Fruit fly (Drosophila melanogaster): Measurements from ENCODE around the gene CG18661.

Gene CG18661

dm6 chr2L:8962254-8962653, 35.2 kb upstream of the CG18661 start, which contains the start of the genes CG9525 and CG32985:
Gene CG9525, minus strand, starts transcription at chr2L:8962354.
Gene CG32985, plus strand, starts transcription at chr2L:8962533.
- TF ChIP-seq CG8478 (optimal IDR thresholded peaks at IDR 0.05) (no peak), EcR (GFP tag; optimal IDR thresholded peaks at IDR 0.05) (no peak), pan (optimal IDR thresholded peaks at IDR 0.05) (no peak), Dll (optimal IDR thresholded peaks at IDR 0.05) (no peak), usp (GFP tag; optimal IDR thresholded peaks at IDR 0.05) (no peak), psq (optimal IDR thresholded peaks at IDR 0.05) (no peak)

- TF ChIP-seq psq (optimal IDR thresholded peaks at IDR 0.05), result no peak
- no peak for TF ChIP-seq pan (optimal IDR thresholded peaks at IDR 0.05)
- no peak for TF ChIP-seq EcR (GFP tag; optimal IDR thresholded peaks at IDR 0.05)
- TF ChIP-seq usp (GFP tag; optimal IDR thresholded peaks at IDR 0.05), result no peak
- no peak for TF ChIP-seq CG8478 (optimal IDR thresholded peaks at IDR 0.05)
Measured at dm6 chr2L:8964657-8965056, 32.7 kb upstream of the CG18661 start, which contains the start of gene CG32984. Gene CG32984, plus strand, starts transcription at chr2L:8964957.

dm6 chr2L:8967235-8967634, 30.2 kb upstream of the CG18661 start, which contains the start of gene CG18088:
Gene CG18088, plus strand, starts transcription at chr2L:8967535.
- TF ChIP-seq psq (optimal IDR thresholded peaks at IDR 0.05) (no peak), pan (optimal IDR thresholded peaks at IDR 0.05) (no peak), usp (GFP tag; optimal IDR thresholded peaks at IDR 0.05) (no peak), EcR (GFP tag; optimal IDR thresholded peaks at IDR 0.05) (no peak), CG8478 (optimal IDR thresholded peaks at IDR 0.05) (no peak), Dll (optimal IDR thresholded peaks at IDR 0.05) (no peak)

- TF ChIP-seq usp (GFP tag; optimal IDR thresholded peaks at IDR 0.05), result no peak
- no peak for TF ChIP-seq CG8478 (optimal IDR thresholded peaks at IDR 0.05)
Measured at dm6 chr2L:8972905-8973304, 24.5 kb upstream of the CG18661 start.

- TF ChIP-seq Dll (optimal IDR thresholded peaks at IDR 0.05) (no peak), CG8478 (optimal IDR thresholded peaks at IDR 0.05) (no peak), usp (GFP tag; optimal IDR thresholded peaks at IDR 0.05) (no peak), psq (optimal IDR thresholded peaks at IDR 0.05) (no peak), pan (optimal IDR thresholded peaks at IDR 0.05) (no peak), EcR (GFP tag; optimal IDR thresholded peaks at IDR 0.05) (no peak)
Measured at dm6 chr2L:8974506-8974905, 22.9 kb upstream of the CG18661 start.

- TF ChIP-seq CG8478 (optimal IDR thresholded peaks at IDR 0.05), result no peak
- no peak for TF ChIP-seq usp (GFP tag; optimal IDR thresholded peaks at IDR 0.05)
- TF ChIP-seq pan (optimal IDR thresholded peaks at IDR 0.05), result no peak
- no peak for TF ChIP-seq psq (optimal IDR thresholded peaks at IDR 0.05)
- no peak for TF ChIP-seq EcR (GFP tag; optimal IDR thresholded peaks at IDR 0.05)
- TF ChIP-seq Dll (optimal IDR thresholded peaks at IDR 0.05), result no peak
Measured at dm6 chr2L:8975328-8975727, 22.1 kb upstream of the CG18661 start, which contains the start of gene CG9541. Gene CG9541, minus strand, starts transcription at chr2L:8975428.

- no peak for TF ChIP-seq pan (optimal IDR thresholded peaks at IDR 0.05)
- no peak for TF ChIP-seq EcR (GFP tag; optimal IDR thresholded peaks at IDR 0.05)
- no peak for TF ChIP-seq psq (optimal IDR thresholded peaks at IDR 0.05)
- TF ChIP-seq CG8478 (optimal IDR thresholded peaks at IDR 0.05), result no peak
- no peak for TF ChIP-seq Dll (optimal IDR thresholded peaks at IDR 0.05)
- TF ChIP-seq usp (GFP tag; optimal IDR thresholded peaks at IDR 0.05), result no peak
Measured at dm6 chr2L:8980359-8980758, 17.0 kb upstream of the CG18661 start, which contains the start of gene CG18662. Gene CG18662, plus strand, starts transcription at chr2L:8980659.

- TF ChIP-seq CG8478 (optimal IDR thresholded peaks at IDR 0.05) (no peak), pan (optimal IDR thresholded peaks at IDR 0.05) (no peak), EcR (GFP tag; optimal IDR thresholded peaks at IDR 0.05) (no peak), psq (optimal IDR thresholded peaks at IDR 0.05) (no peak), Dll (optimal IDR thresholded peaks at IDR 0.05) (no peak), usp (GFP tag; optimal IDR thresholded peaks at IDR 0.05) (no peak)
Measured at dm6 chr2L:8982584-8983302, 14.7 kb upstream of the CG18661 start.

- TF ChIP-seq Dll (optimal IDR thresholded peaks at IDR 0.05) (no peak), EcR (GFP tag; optimal IDR thresholded peaks at IDR 0.05) (no peak), pan (optimal IDR thresholded peaks at IDR 0.05) (no peak)
Measured at dm6 chr2L:8984614-8985318, 12.6 kb upstream of the CG18661 start, which contains the start of gene CG13101. Gene CG13101, minus strand, starts transcription at chr2L:8984872.

dm6 chr2L:8987251-8987937, 10.0 kb upstream of the CG18661 start:
- TF ChIP-seq Dll (optimal IDR thresholded peaks at IDR 0.05) (no peak), pan (optimal IDR thresholded peaks at IDR 0.05) (no peak), EcR (GFP tag; optimal IDR thresholded peaks at IDR 0.05) (no peak), CG8478 (optimal IDR thresholded peaks at IDR 0.05) (no peak), usp (GFP tag; optimal IDR thresholded peaks at IDR 0.05) (no peak)

dm6 chr2L:8989037-8989591, 8.3 kb upstream of the CG18661 start, which contains the start of gene rost:
Gene rost, minus strand, starts transcription at chr2L:8989539.
- TF ChIP-seq pan (optimal IDR thresholded peaks at IDR 0.05) (no peak), CG8478 (optimal IDR thresholded peaks at IDR 0.05) (no peak), psq (optimal IDR thresholded peaks at IDR 0.05) (no peak), usp (GFP tag; optimal IDR thresholded peaks at IDR 0.05) (no peak)
